Fruit fly (Drosophila melanogaster) whole organism, pupa: Measurements from ENCODE around the gene sinah.

ENCODE experiments used
- CG13204 ChIP-seq: fragments of 200-800 bp; sonication (Bioruptor generic); optimal IDR thresholded peaks from 2 replicates; lab custom pipeline; 2018; ENCODE audit warnings: missing biosample characterization, mild to moderate bottlenecking, missing genetic modification characterization, moderate library complexity
- CG15710 ChIP-seq: fragments of 200-800 bp; sonication (Bioruptor generic); optimal IDR thresholded peaks from 2 replicates; lab custom pipeline; 2018; ENCODE audit warnings: missing biosample characterization, mild to moderate bottlenecking, missing genetic modification characterization, moderate library complexity
- CG32121 ChIP-seq: fragments of 200-800 bp; sonication (Bioruptor generic); IDR thresholded peaks from 2 replicates; pipeline ENCODE4 v1.3.6; 2022; ENCODE audit warnings: missing biosample characterization, missing genetic modification characterization
- CG4496 ChIP-seq: fragments of 200-800 bp; sonication (Bioruptor generic); IDR thresholded peaks from 3 replicates; pipeline ENCODE4 v1.3.6; 2022; ENCODE audit warnings: missing biosample characterization, missing genetic modification characterization
- CG8159 ChIP-seq: fragments of 200-800 bp; sonication (Bioruptor generic); optimal IDR thresholded peaks from 3 replicates; lab custom pipeline; 2018; ENCODE audit warnings: missing biosample characterization, mild to moderate bottlenecking, missing genetic modification characterization, moderate library complexity
- CG8301 ChIP-seq: fragments of 200-800 bp; sonication (Bioruptor generic); optimal IDR thresholded peaks from 2 replicates; lab custom pipeline; 2018; ENCODE audit warnings: missing biosample characterization, mild to moderate bottlenecking, missing genetic modification characterization
- CG9948 ChIP-seq: fragments of 200-800 bp; sonication (Bioruptor generic); optimal IDR thresholded peaks from 2 replicates; lab custom pipeline; 2018; ENCODE audit warnings: missing biosample characterization, mild to moderate bottlenecking, missing genetic modification characterization, moderate library complexity
- D1 ChIP-seq: fragments of 200-800 bp; sonication (Bioruptor generic); optimal IDR thresholded peaks from 2 replicates; lab custom pipeline; 2018; ENCODE audit warnings: missing biosample characterization, mild to moderate bottlenecking, missing genetic modification characterization, moderate library complexity
- Pif1A ChIP-seq: fragments of 200-800 bp; sonication (Bioruptor generic); optimal IDR thresholded peaks from 3 replicates; lab custom pipeline; 2016; ENCODE audit warnings: missing biosample characterization, missing genetic modification characterization
- Pif1B ChIP-seq: fragments of 200-800 bp; sonication (Bioruptor generic); optimal IDR thresholded peaks from 3 replicates; lab custom pipeline; 2016; ENCODE audit warnings: missing biosample characterization, missing genetic modification characterization
- fd96Ca ChIP-seq: fragments of 200-800 bp; sonication (Bioruptor generic); IDR thresholded peaks from 3 replicates; pipeline ENCODE4 v1.3.6; 2022; ENCODE audit warnings: missing biosample characterization, missing genetic modification characterization
- gl ChIP-seq: fragments of 200-800 bp; sonication (Bioruptor generic); optimal IDR thresholded peaks from 2 replicates; lab custom pipeline; 2018; ENCODE audit warnings: missing biosample characterization, mild to moderate bottlenecking, missing genetic modification characterization

DNA sequence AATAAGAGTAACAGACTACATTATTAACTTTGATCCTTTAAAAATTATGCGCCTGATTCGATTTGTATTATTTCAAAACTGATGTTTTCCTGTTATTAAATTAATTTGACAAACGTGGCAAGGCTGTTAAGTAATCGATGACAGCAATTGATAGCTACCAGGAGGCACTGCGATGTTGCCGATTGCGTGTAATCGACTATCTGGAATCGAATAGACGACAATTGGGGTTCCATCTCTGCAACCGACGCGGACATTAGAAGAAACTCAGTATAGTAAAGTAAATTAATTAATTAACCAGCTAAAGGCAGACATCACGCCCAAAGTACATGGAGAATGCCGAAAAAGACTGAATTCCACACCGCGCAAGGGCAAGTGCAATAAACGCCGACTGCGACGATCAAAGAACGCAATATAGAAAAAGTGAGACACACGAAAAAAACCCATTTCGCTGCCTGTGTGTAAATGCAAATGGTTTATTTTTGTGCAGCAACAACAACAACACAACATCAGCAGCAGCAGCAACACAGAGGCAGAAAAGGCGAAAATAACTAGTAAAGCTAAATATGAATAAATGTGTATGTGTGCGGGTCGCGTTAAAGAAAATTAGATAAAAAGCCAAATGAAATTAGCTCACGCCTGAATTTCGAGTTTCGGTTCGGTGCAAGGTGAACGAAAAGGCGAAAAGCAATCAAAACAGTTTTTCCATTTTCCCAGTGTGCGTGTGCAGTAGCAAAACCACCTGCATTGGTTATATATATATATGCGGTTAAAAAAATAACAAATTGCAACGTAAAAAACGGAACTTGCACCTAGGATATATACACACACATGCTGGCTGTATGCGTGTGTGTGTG, 5.1 kb upstream of the sinah start, which contains the start of gene sina:
- TF ChIP-seq CG15710 (no peak), CG9948 (tag; lab: Kevin White, UChicago) (no peak), CG4496 (GFP tag; lab: Robert Waterston, UW) (peak; percentile 28; the same call in 1 of the 3 replicates), D1 (tag; lab: Kevin White, UChicago) (no peak), Pif1B (GFP tag; lab: Kevin White, UChicago) (no peak), CG32121 (GFP tag; lab: Robert Waterston, UW) (0 out of 2 replicates have a peak, but pooled peaks have one; percentile 8), Pif1A (GFP tag; lab: Kevin White, UChicago) (no peak), CG13204 (GFP tag; lab: Kevin White, UChicago) (no peak), fd96Ca (GFP tag; lab: Robert Waterston, UW) (peak; percentile 31; the same call in 1 of the 3 replicates), CG8301 (tag; lab: Kevin White, UChicago) (no peak), CG8159 (no peak), gl (tag; lab: Kevin White, UChicago) (no peak)
